Fruit fly (Drosophila melanogaster): ENCODE measurements around the gene CG33772.
"Not testable (repeated sequence)": the region's sequence is repeated elsewhere in the genome, so short reads cannot be mapped to it uniquely, and the experiment has no call there.

DNA sequence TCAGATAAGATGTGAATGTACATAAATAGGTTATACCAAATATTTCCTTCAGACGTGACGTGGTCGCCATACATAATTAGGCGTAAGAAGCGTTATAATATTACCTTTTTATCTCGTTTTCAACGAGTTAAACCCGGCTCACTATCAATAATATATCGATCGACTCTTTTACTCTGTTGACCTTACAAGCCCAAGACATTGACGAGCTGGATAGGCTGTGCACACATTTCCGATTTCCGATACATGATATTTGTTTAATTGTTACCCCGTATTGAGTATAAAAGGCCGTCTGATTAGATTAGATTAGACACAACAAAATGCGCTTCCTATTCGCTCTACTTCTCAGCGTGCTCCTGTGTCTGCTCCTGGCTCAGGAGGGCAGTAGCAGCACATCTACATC, 44.6 kb upstream of the CG33772 start, which contains the start of gene CG32453:
- TF ChIP-seq psq (optimal IDR thresholded peaks at IDR 0.05); usp (GFP tag; optimal IDR thresholded peaks at IDR 0.05): not testable (repeated sequence)
